Fruit fly (Drosophila melanogaster) whole organism, prepupa: Measurements from ENCODE around the gene CG17134.

ENCODE experiments used
- Blimp-1 ChIP-seq: fragments of 200-800 bp; sonication (Bioruptor generic); optimal IDR thresholded peaks from 3 replicates; lab custom pipeline; 2017; ENCODE audit warnings: missing biosample characterization, missing genetic modification characterization, mild to moderate bottlenecking, moderate library complexity, missing genetic modification reagents
- CG10631 ChIP-seq: fragments of 200-800 bp; sonication (Bioruptor generic); optimal IDR thresholded peaks from 2 replicates; lab custom pipeline; 2016; ENCODE audit warnings: missing biosample characterization, missing genetic modification characterization
- CG10669 ChIP-seq: fragments of 200-800 bp; sonication (Bioruptor generic); optimal IDR thresholded peaks from 3 replicates; lab custom pipeline; 2018; ENCODE audit warnings: missing biosample characterization, mild to moderate bottlenecking, missing genetic modification characterization, moderate library complexity
- CG11294 ChIP-seq: fragments of 200-800 bp; sonication (Bioruptor generic); IDR thresholded peaks from 2 replicates; pipeline ENCODE4 v1.3.6; 2022; ENCODE audit warnings: missing biosample characterization, missing genetic modification characterization
- CG11762 ChIP-seq: fragments of 200-800 bp; sonication (Bioruptor generic); optimal IDR thresholded peaks from 3 replicates; lab custom pipeline; 2016; ENCODE audit warnings: missing biosample characterization, missing genetic modification characterization; ENCODE audit not compliant: insufficient read depth
- CG15336 ChIP-seq: fragments of 200-800 bp; sonication (Bioruptor generic); IDR thresholded peaks from 2 replicates; pipeline ENCODE4 v1.3.6; 2022; ENCODE audit warnings: missing biosample characterization, missing genetic modification characterization
- CG1621 ChIP-seq: fragments of 200-800 bp; sonication (Bioruptor generic); optimal IDR thresholded peaks from 3 replicates; lab custom pipeline; 2018; ENCODE audit warnings: missing biosample characterization, mild to moderate bottlenecking, missing genetic modification characterization
- CG16779 ChIP-seq: fragments of 200-800 bp; sonication (Bioruptor generic); optimal IDR thresholded peaks from 3 replicates; lab custom pipeline; 2017; ENCODE audit warnings: missing biosample characterization, mild to moderate bottlenecking, missing genetic modification characterization
- CG3032 ChIP-seq: fragments of 200-800 bp; optimal IDR thresholded peaks from 2 replicates; lab custom pipeline; 2019; ENCODE audit warnings: missing biosample characterization, mild to moderate bottlenecking, missing genetic modification characterization, moderate library complexity
- CG32006 ChIP-seq: fragments of 200-800 bp; sonication (Bioruptor generic); optimal IDR thresholded peaks from 3 replicates; lab custom pipeline; 2017; ENCODE audit warnings: missing biosample characterization, mild to moderate bottlenecking, missing genetic modification characterization
- CG34406 ChIP-seq: fragments of 200-800 bp; sonication (Bioruptor generic); optimal IDR thresholded peaks from 3 replicates; lab custom pipeline; 2016; ENCODE audit warnings: missing biosample characterization, missing genetic modification characterization
- CG3919 ChIP-seq: fragments of 200-800 bp; sonication (Bioruptor generic); optimal IDR thresholded peaks from 3 replicates; lab custom pipeline; 2016; ENCODE audit warnings: missing biosample characterization, missing genetic modification characterization
- CG4318 ChIP-seq: fragments of 200-800 bp; sonication (Bioruptor generic); optimal IDR thresholded peaks from 3 replicates; lab custom pipeline; 2017; ENCODE audit warnings: missing biosample characterization, mild to moderate bottlenecking, missing genetic modification characterization
- CG6163 ChIP-seq: fragments of 200-800 bp; sonication (Bioruptor generic); IDR thresholded peaks from 3 replicates; pipeline ENCODE4 v1.3.6; 2022; ENCODE audit warnings: missing biosample characterization, missing genetic modification characterization
- CG6276 ChIP-seq: fragments of 200-800 bp; sonication (Bioruptor generic); optimal IDR thresholded peaks from 2 replicates; lab custom pipeline; 2017; ENCODE audit warnings: missing biosample characterization, mild to moderate bottlenecking, missing genetic modification characterization
- CG6792 ChIP-seq: fragments of 200-800 bp; sonication (Bioruptor generic); optimal IDR thresholded peaks from 3 replicates; lab custom pipeline; 2016; ENCODE audit warnings: missing biosample characterization, missing genetic modification characterization
- CG6808 ChIP-seq: fragments of 200-800 bp; sonication (Bioruptor generic); optimal IDR thresholded peaks from 3 replicates; lab custom pipeline; 2017; ENCODE audit warnings: missing biosample characterization, missing genetic modification characterization, mild to moderate bottlenecking, moderate library complexity, missing genetic modification reagents
- CG7368 ChIP-seq: fragments of 200-800 bp; sonication (Bioruptor generic); optimal IDR thresholded peaks from 3 replicates; lab custom pipeline; 2016; ENCODE audit warnings: missing biosample characterization, missing genetic modification characterization
- CG8119 ChIP-seq: fragments of 200-800 bp; sonication (Bioruptor generic); IDR thresholded peaks from 3 replicates; pipeline ENCODE4 v1.3.6; 2022; ENCODE audit warnings: missing biosample characterization, missing genetic modification characterization
- CG8319 ChIP-seq: fragments of 200-800 bp; sonication (Bioruptor generic); optimal IDR thresholded peaks from 3 replicates; lab custom pipeline; 2016; ENCODE audit warnings: missing biosample characterization, missing genetic modification characterization
- CG8632 ChIP-seq: fragments of 200-800 bp; sonication (Bioruptor generic); optimal IDR thresholded peaks from 3 replicates; lab custom pipeline; 2016; ENCODE audit warnings: missing biosample characterization, missing genetic modification characterization
- CG9139 ChIP-seq: fragments of 200-800 bp; sonication (Bioruptor generic); optimal IDR thresholded peaks from 3 replicates; lab custom pipeline; 2017; ENCODE audit warnings: missing biosample characterization, mild to moderate bottlenecking, missing genetic modification characterization
- Eip75B ChIP-seq: fragments of 200-800 bp; sonication (Bioruptor generic); optimal IDR thresholded peaks from 3 replicates; lab custom pipeline; 2016; ENCODE audit warnings: missing biosample characterization, missing genetic modification characterization
- Eip78C ChIP-seq: fragments of 200-800 bp; sonication (Bioruptor generic); peaks from one replicate; lab custom pipeline; 2016; ENCODE audit warnings: missing biosample characterization, missing genetic modification characterization
- Eip93F ChIP-seq: fragments of 200-800 bp; sonication (Bioruptor generic); optimal IDR thresholded peaks from 2 replicates; lab custom pipeline; 2016; ENCODE audit warnings: missing biosample characterization, mild to moderate bottlenecking, missing genetic modification characterization
- Ets21C ChIP-seq: fragments of 200-800 bp; sonication (Bioruptor generic); optimal IDR thresholded peaks from 3 replicates; lab custom pipeline; 2016; ENCODE audit warnings: missing biosample characterization, missing genetic modification characterization
- Ets96B ChIP-seq: fragments of 200-800 bp; optimal IDR thresholded peaks from 2 replicates; lab custom pipeline; 2019; ENCODE audit warnings: missing biosample characterization, mild to moderate bottlenecking, missing genetic modification characterization, moderate library complexity
- Gug ChIP-seq: fragments of 200-800 bp; sonication (Bioruptor generic); IDR thresholded peaks from 2 replicates; pipeline ENCODE4 v1.3.6; 2022; ENCODE audit warnings: missing biosample characterization, missing genetic modification characterization
- Hr4 ChIP-seq: fragments of 200-800 bp; sonication (Bioruptor generic); optimal IDR thresholded peaks from 3 replicates; lab custom pipeline; 2016; ENCODE audit warnings: missing biosample characterization, missing genetic modification characterization
- Lpt ChIP-seq: fragments of 200-800 bp; sonication (Bioruptor generic); optimal IDR thresholded peaks from 3 replicates; lab custom pipeline; 2016; ENCODE audit warnings: missing biosample characterization, missing genetic modification characterization
- Met ChIP-seq: fragments of 200-800 bp; sonication (Bioruptor generic); optimal IDR thresholded peaks from 3 replicates; lab custom pipeline; 2016; ENCODE audit warnings: missing biosample characterization, missing genetic modification characterization
- Smox ChIP-seq: fragments of 200-800 bp; sonication (Bioruptor generic); optimal IDR thresholded peaks from 3 replicates; lab custom pipeline; 2016; ENCODE audit warnings: missing biosample characterization, missing genetic modification characterization
- Sox102F ChIP-seq: fragments of 200-800 bp; sonication (Bioruptor generic); optimal IDR thresholded peaks from 2 replicates; lab custom pipeline; 2016; ENCODE audit warnings: missing biosample characterization, mild to moderate bottlenecking, missing genetic modification characterization
- Sox14 ChIP-seq: fragments of 200-800 bp; sonication (Bioruptor generic); optimal IDR thresholded peaks from 3 replicates; lab custom pipeline; 2016; ENCODE audit warnings: missing biosample characterization, missing genetic modification characterization
- achi ChIP-seq: fragments of 200-800 bp; sonication (Bioruptor generic); optimal IDR thresholded peaks from 3 replicates; lab custom pipeline; 2016; ENCODE audit warnings: missing biosample characterization, missing genetic modification characterization
- acj6 ChIP-seq: fragments of 200-800 bp; sonication (Bioruptor generic); optimal IDR thresholded peaks from 3 replicates; lab custom pipeline; 2016; ENCODE audit warnings: missing biosample characterization, missing genetic modification characterization
- dac ChIP-seq: fragments of 200-800 bp; sonication (Bioruptor generic); optimal IDR thresholded peaks from 2 replicates; lab custom pipeline; 2017; ENCODE audit warnings: missing biosample characterization, mild to moderate bottlenecking, missing genetic modification characterization
- eg ChIP-seq: fragments of 200-800 bp; sonication (Bioruptor generic); IDR thresholded peaks from 3 replicates; pipeline ENCODE4 v1.3.6; 2022; ENCODE audit warnings: missing biosample characterization, missing genetic modification characterization
- esn ChIP-seq: fragments of 200-800 bp; sonication (Bioruptor generic); optimal IDR thresholded peaks from 2 replicates; lab custom pipeline; 2016; ENCODE audit warnings: missing biosample characterization, mild to moderate bottlenecking, missing genetic modification characterization, moderate library complexity
- fd59A ChIP-seq: fragments of 200-800 bp; sonication (Bioruptor generic); optimal IDR thresholded peaks from 2 replicates; lab custom pipeline; 2017; ENCODE audit warnings: missing biosample characterization, mild to moderate bottlenecking, missing genetic modification characterization, missing genetic modification reagents
- lz ChIP-seq: fragments of 200-800 bp; sonication (Bioruptor generic); optimal IDR thresholded peaks from 3 replicates; lab custom pipeline; 2016; ENCODE audit warnings: missing biosample characterization, missing genetic modification characterization
- net ChIP-seq: fragments of 200-800 bp; sonication (Bioruptor generic); optimal IDR thresholded peaks from 3 replicates; lab custom pipeline; 2016; ENCODE audit warnings: missing biosample characterization, missing genetic modification characterization
- salr ChIP-seq, 2 experiments: fragments of 200-800 bp; sonication (Bioruptor generic); optimal IDR thresholded peaks; 3 replicates each; lab custom pipeline; 2016 to 2018; ENCODE audit warnings: missing biosample characterization in 2 of 2, missing genetic modification characterization in 2 of 2, mild to moderate bottlenecking in 1 of 2
- ss ChIP-seq, 2 experiments: fragments of 200-800 bp; sonication (Bioruptor generic); optimal IDR thresholded peaks; 2 replicates in 1 of 2; 3 replicates in 1 of 2; lab custom pipeline; 2017 to 2018; ENCODE audit warnings: mild to moderate bottlenecking in 2 of 2, missing biosample characterization in 2 of 2, missing genetic modification characterization in 2 of 2, moderate library complexity in 1 of 2
- svp ChIP-seq: fragments of 200-800 bp; sonication (Bioruptor generic); peaks from one replicate; lab custom pipeline; 2016; ENCODE audit warnings: missing biosample characterization, missing genetic modification characterization
- topi ChIP-seq: fragments of 200-800 bp; sonication (Bioruptor generic); optimal IDR thresholded peaks from 3 replicates; lab custom pipeline; 2016; ENCODE audit warnings: missing biosample characterization, missing genetic modification characterization

The CG17134 gene

dm6 chr2L:10849511-10850191, 29.1 kb downstream of the CG17134 start, which contains the start of gene SmydA-3:
SmydA-3 (plus strand) TSS chr2L:10850141.
- TF ChIP-seq CG4318 (GFP tag; lab: Kevin White, UChicago) (peak; percentile 50), Lpt (GFP tag; lab: Kevin White, UChicago) (peak; percentile 25), CG6163 (GFP tag; lab: Robert Waterston, UW) (peak; percentile 64), CG34406 (GFP tag; lab: Kevin White, UChicago) (peak; percentile 49), esn (GFP tag; lab: Kevin White, UChicago) (peak; percentile 22), topi (GFP tag; lab: Kevin White, UChicago) (no peak), CG3032 (tag; lab: Kevin White, UChicago) (no peak), Blimp-1 (GFP tag; lab: Kevin White, UChicago) (no peak), Met (GFP tag; lab: Kevin White, UChicago) (no peak), CG10669 (GFP tag; lab: Kevin White, UChicago) (no peak), Eip78C (GFP tag; lab: Kevin White, UChicago) (peak; percentile 74), Eip93F (GFP tag; lab: Kevin White, UChicago) (no peak), CG11294 (GFP tag; lab: Robert Waterston, UW) (0 out of 2 replicates have a peak, but pooled peaks have one; percentile 32), Ets21C (no peak), CG6808 (GFP tag; lab: Kevin White, UChicago) (no peak), CG8632 (GFP tag; lab: Kevin White, UChicago) (peak; percentile 30), CG10631 (GFP tag; lab: Kevin White, UChicago) (no peak), lz (GFP tag; lab: Kevin White, UChicago) (peak; percentile 12), Smox (no peak), CG1621 (no peak), CG16779 (tag; lab: Kevin White, UChicago) (no peak), CG15336 (peak; percentile 75), fd59A (peak; percentile 11), CG3919 (GFP tag; lab: Kevin White, UChicago) (peak; percentile 44), CG7368 (no peak), Sox14 (no peak), eg (GFP tag; lab: Robert Waterston, UW) (peak; percentile 82), Sox102F (GFP tag; lab: Kevin White, UChicago) (no peak), CG6276 (GFP tag; lab: Kevin White, UChicago) (peak; percentile 70), achi (GFP tag; lab: Kevin White, UChicago) (peak; percentile 51), CG6792 (peak; percentile 7), acj6 (no peak), net (GFP tag; lab: Kevin White, UChicago) (peak; percentile 66), Hr4 (GFP tag; lab: Kevin White, UChicago) (peak; percentile 58), dac (GFP tag; lab: Kevin White, UChicago) (peak; percentile 34), Gug (GFP tag; lab: Robert Waterston, UW) (peak; percentile 51), CG8119 (peak; percentile 69; the same call in 2 of the 3 replicates), CG9139 (no peak), Ets96B (tag; lab: Kevin White, UChicago) (peak; percentile 19), salr (GFP tag; optimal IDR thresholded peaks at IDR 0.05; lab: Kevin White, UChicago) (peak in 1 of 2 experiments; percentile 71), ss (GFP tag; optimal IDR thresholded peaks at IDR 0.05; lab: Kevin White, UChicago) (no peak), svp (GFP tag; lab: Kevin White, UChicago) (no peak), CG32006 (GFP tag; lab: Kevin White, UChicago) (peak; percentile 81), Eip75B (GFP tag; lab: Kevin White, UChicago) (no peak), CG11762 (GFP tag; lab: Kevin White, UChicago) (no peak), CG8319 (GFP tag; lab: Kevin White, UChicago) (no peak)
